Worm (Caenorhabditis elegans) whole organism, L1 larva: Measurements from ENCODE around the gene vit-6.

Experiments used
- alr-1 ChIP-seq: fragments of 200-800 bp; sonication (Bioruptor generic); optimal IDR thresholded peaks from 2 replicates; lab custom pipeline; 2018; ENCODE audit warnings: borderline replicate concordance, mild to moderate bottlenecking, missing genetic modification characterization, missing compliant biosample characterization
- fkh-8 ChIP-seq: sonication (generic microtip); optimal IDR thresholded peaks from 2 replicates; lab custom pipeline; 2016; ENCODE audit warnings: mild to moderate bottlenecking, missing genetic modification characterization, missing compliant biosample characterization
- fos-1 ChIP-seq: fragments of 150-350 bp; optimal IDR thresholded peaks from 2 replicates; lab custom pipeline; 2014; ENCODE audit warnings: missing biosample characterization, missing genetic modification characterization
- nhr-11 ChIP-seq: fragments of 150-350 bp; optimal IDR thresholded peaks from 2 replicates; lab custom pipeline; 2014; ENCODE audit warnings: missing biosample characterization, missing genetic modification characterization
- nhr-12 ChIP-seq: sonication (generic microtip); optimal IDR thresholded peaks from 2 replicates; lab custom pipeline; 2017; ENCODE audit warnings: missing biosample characterization, missing genetic modification characterization
- nhr-77 ChIP-seq: fragments of 150-350 bp; optimal IDR thresholded peaks from 2 replicates; lab custom pipeline; 2014; ENCODE audit warnings: missing biosample characterization, missing genetic modification characterization
- unc-62 ChIP-seq: fragments of 150-350 bp; optimal IDR thresholded peaks from 2 replicates; lab custom pipeline; 2014; ENCODE audit warnings: missing biosample characterization, missing genetic modification reagents, missing genetic modification characterization

DNA sequence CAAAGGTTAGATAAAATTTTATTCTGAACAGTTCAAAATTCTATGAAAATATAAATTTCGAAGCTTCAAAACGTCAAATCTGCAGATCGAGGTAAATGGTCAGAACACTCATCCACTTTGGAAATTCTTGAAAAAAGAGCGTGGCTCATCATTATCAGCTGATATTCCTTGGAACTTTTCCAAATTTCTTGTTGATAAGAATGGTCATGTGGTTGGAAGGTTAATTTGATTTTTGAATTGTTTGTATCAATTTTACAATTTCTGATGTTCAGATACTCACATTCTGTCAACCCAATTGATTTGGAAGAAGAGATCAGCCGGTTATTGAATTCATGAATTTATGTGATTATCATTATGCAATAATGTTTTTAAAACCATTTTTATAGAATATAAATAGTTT lies 37.9 kb upstream of the vit-6 start:
- TF ChIP-seq alr-1 (tag; lab: Kevin White, UChicago) (no peak), nhr-77 (tag; lab: Kevin White, UChicago) (no peak), fos-1 (tag; lab: Kevin White, UChicago) (no peak), fkh-8 (tag; lab: Kevin White, UChicago) (no peak), nhr-12 (tag; lab: Kevin White, UChicago) (no peak), unc-62 (no peak), nhr-11 (tag; lab: Kevin White, UChicago) (no peak)
